Worm (Caenorhabditis elegans): ENCODE results near the gene mdt-11.

DNA sequence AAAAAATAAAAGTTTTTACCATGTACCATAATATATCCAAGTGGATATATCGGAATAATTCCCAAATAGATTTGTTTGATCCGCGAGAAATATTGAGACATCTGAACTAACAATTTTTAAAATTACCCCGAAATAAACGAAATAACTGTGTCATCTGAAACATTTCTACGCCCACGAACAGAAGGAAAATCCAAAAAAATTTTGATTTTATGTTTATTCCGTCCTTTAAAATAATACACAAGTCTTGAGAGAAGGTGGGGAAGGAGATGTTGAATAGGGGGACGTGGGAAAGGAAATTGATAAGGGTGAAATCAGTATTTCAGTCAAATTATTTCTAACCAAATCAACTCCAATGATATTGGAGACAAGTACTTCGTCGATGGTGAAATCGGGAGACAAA, 12.3 kb upstream of the mdt-11 start, which contains the start of gene R144.11:
- TF ChIP-seq rec-8 (tag; optimal IDR thresholded peaks at IDR 0.05) (no peak), B0336.3 (GFP tag; IDR thresholded peaks at IDR 0.05) (0 out of 2 replicates have a peak, but pooled peaks have one; percentile 11), nfyb-1 (GFP tag; IDR thresholded peaks at IDR 0.05) (no peak), lin-35 (GFP tag; optimal IDR thresholded peaks at IDR 0.05) (no peak)
